Worm (Caenorhabditis elegans): Measurements from ENCODE around the gene his-32.

his-32 gene

DNA sequence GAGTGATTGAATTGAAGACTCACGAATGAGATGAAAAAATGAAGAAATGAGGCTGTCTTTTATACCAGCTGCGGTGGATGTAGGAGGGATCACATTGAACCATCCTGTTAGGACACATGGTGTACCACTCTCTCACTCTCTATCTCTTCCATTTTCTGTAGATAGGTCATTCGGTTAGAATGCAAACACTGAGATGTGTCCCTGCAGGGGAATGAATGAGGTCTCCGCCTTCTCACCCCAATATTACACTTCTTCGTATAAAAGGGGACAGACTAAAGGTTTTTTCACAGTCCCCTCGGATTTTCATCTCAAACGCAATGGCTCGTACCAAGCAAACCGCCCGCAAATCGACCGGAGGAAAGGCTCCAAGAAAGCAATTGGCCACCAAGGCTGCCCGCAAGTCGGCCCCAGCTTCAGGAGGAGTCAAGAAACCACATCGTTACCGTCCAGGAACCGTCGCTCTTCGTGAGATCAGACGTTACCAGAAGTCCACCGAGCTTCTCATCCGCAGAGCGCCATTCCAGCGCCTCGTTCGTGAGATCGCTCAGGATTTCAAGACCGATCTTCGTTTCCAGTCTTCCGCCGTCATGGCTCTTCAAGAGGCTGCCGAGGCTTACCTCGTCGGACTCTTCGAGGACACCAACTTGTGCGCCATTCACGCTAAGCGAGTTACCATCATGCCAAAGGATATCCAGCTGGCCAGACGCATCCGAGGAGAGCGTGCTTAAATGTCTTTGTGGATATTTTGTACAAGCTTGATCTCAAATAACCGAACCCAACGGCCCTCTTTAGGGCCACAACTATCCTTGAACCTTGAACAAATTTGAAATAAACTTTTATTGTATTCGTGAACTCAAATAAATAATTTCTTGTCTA is at the start of gene his-32:
TSS of gene his-32 (plus strand) at position 318 of the 876 bp plus-strand sequence.
- no peak for TF ChIP-seq unc-62 (GFP tag; optimal IDR thresholded peaks at IDR 0.05)

DNA sequence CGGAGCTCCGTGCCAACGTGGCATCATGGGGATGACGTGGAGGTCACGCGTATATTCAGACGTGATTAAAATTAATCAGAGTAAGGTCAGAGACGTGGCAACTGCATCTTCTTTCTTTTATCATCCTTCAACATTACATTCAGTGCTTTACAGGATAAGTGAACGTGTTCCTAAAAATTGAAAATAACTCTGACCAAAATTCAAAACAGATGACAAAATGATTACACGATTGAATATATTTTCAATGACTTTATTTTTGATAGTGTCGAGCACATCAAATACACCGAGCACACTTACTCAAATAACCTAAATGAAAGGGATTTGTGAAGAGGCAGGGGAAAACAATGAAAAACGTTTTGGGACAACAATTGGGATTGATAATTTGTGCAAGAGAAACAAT is 47.8 kb upstream of the his-32 start, which contains the start of gene K07H8.9:
TSS of gene K07H8.9 (minus strand) at position 125 of the 400 bp plus-strand sequence.
- TF ChIP-seq unc-62 (GFP tag; optimal IDR thresholded peaks at IDR 0.05): no peak

DNA sequence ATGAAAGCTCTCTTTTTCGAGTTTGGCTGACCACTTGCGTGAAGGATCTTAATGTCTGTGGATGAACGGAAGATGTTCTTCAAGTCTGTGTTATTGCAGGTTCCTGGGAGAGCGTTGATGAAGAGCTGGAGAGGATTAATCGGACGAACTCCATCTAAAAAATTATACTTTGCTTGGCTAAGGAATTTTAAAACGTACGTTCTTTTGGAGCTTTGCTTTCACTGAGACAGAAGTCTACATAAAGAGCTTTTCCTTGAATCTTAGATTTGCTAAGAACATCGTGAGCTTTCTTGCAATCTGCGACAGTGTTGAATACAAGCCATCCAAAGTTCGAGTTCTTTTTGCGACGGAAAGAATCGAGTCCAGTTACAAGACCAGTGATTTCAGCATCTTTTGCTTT is 46.8 kb upstream of the his-32 start:
- no peak for TF ChIP-seq unc-62 (GFP tag; optimal IDR thresholded peaks at IDR 0.05)

DNA sequence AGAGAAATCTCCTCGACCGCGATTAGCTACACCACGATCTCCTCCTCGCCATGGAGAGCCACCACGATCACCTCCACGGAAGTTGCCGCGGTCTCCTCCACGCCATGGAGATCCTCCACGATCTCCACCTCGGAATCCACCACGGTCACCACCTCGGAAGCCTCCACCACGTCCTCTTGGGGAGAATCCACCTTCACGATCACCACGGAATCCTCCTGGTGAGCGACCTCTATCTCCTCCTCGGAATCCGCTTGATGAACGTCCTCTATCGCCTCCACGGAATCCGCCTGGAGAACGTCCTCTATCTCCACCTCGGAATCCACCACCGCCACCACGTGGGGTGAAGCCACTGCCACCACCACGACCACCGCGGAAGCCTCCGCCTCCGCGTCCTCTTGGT is 45.0 kb upstream of the his-32 start:
- TF ChIP-seq unc-62 (GFP tag; optimal IDR thresholded peaks at IDR 0.05): no peak

DNA sequence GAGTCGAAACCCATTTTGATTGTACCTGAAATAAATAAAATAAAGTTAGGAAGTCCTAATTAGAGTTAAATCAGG is 44.8 kb upstream of the his-32 start, which contains the start of gene nucl-1:
TSS of gene nucl-1 (minus strand) at position 26 of the 75 bp plus-strand sequence.
- TF ChIP-seq unc-62 (GFP tag; optimal IDR thresholded peaks at IDR 0.05): no peak

DNA sequence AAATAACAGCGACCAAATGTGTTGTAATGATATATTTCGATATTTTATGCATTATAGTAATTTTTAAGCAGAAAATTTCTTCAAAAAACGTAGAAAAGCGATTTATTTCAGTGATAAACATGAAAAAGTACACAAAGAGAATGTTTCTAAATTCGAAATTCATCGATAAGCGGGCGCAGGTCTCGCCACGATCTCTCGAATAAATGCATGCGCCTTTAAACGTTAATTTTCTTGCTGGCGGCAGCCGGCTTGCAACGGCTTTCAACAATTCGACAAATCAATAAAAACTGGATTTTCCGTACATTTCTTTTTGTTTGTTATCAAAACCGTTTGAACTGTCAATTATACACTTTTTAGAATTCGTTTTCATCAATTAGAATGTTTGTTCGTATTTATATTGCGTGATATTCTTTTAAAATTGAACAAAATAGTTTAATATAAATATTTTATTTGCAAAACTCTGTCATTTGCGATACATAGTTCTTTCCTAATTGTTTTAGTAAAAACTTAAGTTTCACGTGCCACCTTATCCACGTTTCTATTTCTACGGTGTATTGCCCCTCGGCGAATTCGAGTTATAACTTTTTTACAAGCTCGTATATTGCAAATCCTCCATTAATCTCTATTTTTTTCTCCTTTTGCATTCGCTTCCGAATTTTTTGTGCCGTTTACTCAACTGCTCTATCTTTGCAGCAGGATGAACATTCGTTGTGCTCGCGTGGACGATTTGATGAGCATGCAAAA is 44.4 kb upstream of the his-32 start, which contains the start of gene daf-31:
TSS of gene daf-31 (plus strand) at position 694 of the 744 bp plus-strand sequence.
- TF ChIP-seq unc-62 (GFP tag; optimal IDR thresholded peaks at IDR 0.05): no peak

DNA sequence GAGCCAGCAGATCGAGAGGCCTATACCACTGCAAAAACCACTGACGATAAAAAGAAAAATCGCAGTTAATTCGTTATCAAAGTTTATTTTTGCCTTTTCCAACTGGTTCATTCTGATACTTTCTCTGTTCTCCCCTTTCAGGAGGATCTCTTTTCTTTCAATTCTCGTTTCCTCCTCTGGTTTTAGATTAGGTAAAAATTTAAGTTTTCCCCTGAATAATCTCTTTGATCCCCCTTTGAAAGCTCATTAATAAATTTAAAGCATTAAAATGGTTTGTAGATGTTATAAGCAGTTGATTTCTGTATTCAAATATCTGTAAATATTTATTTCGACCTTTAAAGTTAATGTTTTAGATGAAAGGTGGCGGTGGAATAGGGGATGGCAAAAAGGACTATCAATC is 42.9 kb upstream of the his-32 start, which contains the start of gene K07H8.2:
TSS of gene K07H8.2 (plus strand) at position 301 of the 400 bp plus-strand sequence.
- TF ChIP-seq unc-62 (GFP tag; optimal IDR thresholded peaks at IDR 0.05): no peak

DNA sequence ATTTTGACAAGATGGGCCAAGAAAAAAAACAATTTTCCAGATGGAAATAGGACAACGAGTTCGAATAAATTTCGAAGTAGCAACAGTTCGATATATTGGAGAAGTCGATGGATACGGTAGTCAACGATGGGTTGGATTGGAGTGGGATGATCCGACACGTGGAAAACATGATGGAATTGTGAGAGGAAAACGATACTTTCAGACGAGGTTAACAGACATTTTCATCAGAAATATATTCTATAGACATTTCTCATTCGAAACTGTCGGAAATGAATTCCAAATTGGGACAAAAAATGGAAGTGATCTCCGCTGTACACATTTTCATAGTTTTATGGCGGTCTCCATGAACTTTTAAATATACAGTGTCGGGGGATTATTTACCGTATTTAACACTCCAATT is 39.5 kb upstream of the his-32 start, which contains the start of gene tbce-1:
TSS of gene tbce-1 (plus strand) at position 41 of the 400 bp plus-strand sequence.
- no peak for TF ChIP-seq unc-62 (GFP tag; optimal IDR thresholded peaks at IDR 0.05)

DNA sequence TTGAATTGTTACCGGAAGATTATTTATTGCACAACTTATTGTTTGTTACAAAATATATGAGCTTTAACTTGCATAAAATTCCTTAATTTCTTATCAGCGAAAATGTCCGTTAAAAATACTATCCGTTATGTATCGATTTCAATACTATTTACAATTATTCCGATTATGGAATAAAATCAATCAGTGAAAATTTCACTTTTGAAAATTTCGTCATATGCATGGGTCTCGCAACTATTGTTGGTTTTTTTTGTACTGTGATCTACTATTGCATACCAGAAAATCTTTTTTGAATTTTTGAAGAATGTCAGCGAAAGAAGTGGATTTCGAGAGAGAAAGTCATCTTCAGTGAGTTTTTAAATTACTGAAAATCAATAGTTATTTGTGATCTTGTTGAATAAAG is 36.9 kb upstream of the his-32 start, which contains the start of gene nprl-3:
TSS of gene nprl-3 (plus strand) at position 301 of the 400 bp plus-strand sequence.
- no peak for TF ChIP-seq unc-62 (GFP tag; optimal IDR thresholded peaks at IDR 0.05)

DNA sequence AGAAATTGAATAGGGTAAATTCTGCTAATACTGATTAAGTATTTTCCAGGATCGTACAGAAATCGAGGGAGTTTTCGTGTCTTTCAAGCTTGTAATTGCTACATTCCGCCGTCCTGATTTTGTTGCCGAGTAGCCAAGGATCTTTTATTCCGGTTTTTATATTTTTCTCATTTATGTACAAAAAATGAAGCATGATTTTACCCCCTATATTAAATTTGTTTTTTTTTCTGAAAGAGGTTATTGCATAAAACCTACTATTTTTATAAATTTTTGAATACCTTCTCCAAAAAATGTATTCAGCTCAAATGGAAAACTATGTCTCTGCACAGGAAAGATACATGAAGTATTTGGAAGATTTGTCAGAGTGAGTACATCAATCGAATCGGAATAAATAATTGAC is 34.5 kb upstream of the his-32 start, which contains the start of gene F35H10.6:
TSS of gene F35H10.6 (plus strand) at position 301 of the 400 bp plus-strand sequence.
- no peak for TF ChIP-seq unc-62 (GFP tag; optimal IDR thresholded peaks at IDR 0.05)

DNA sequence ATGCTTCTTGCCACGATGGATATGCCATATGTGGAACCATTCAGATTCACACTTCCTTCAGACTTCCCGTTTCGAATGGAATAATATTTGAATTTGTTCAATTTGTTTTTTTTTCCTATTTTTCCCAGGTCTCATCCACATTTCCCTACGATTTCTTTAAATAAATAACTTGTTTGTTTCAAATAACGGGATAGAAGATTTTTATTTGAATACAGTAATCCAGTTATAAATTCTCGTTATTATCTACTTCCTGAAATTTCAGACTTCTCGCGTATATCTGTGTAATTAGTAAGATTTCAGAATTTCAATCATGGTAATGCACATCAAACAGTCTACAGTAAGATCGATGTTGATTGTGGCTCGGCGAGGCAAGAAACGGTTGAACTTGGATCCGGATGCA is 33.6 kb upstream of the his-32 start, which contains the start of gene F35H10.5:
TSS of gene F35H10.5 (plus strand) at position 301 of the 400 bp plus-strand sequence.
- no peak for TF ChIP-seq unc-62 (GFP tag; optimal IDR thresholded peaks at IDR 0.05)

DNA sequence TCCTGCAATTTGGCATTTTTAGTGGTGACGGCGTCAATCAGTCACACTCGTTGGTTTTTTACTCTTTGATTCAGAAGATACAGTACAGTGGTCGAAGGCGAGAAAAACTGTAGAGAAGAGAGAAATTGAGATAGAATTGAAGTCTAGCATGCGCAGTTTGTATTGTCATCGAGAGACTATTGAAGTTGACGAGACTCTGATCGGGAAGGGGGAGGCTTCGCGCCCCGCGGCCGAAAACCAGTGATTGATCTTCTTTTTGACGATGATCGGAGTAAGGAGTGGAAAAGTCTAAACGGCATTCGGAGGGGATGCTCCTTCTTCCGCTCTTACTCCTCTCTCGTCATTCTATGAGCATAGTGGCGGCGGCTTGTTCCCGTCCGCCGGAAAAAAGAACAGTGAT is 32.2 kb upstream of the his-32 start:
- TF ChIP-seq unc-62 (GFP tag; optimal IDR thresholded peaks at IDR 0.05): no peak

DNA sequence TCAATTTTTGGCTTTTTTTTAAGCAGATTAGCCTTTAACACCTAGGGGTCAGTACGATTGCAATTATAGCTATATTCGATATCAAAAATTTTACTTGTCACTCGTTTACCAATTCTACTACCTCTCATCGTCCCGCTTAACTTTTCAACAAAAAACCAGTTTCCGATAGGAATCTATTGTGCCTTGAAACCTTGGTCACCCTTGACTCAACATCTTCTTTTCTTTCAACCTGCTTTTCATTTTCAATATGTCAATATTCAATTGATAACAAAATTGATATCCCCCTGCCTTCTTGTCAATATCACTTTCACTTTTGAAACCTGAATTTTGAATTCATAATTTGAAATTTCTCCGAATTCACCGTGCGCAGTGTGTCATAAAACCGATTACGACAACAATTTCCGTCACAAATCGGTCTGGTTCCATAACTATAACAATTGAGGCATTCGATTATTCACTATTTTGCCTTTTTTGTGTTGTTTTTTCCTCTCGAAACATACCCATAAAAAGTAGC is 31.4 kb upstream of the his-32 start:
- no peak for TF ChIP-seq unc-62 (GFP tag; optimal IDR thresholded peaks at IDR 0.05)

DNA sequence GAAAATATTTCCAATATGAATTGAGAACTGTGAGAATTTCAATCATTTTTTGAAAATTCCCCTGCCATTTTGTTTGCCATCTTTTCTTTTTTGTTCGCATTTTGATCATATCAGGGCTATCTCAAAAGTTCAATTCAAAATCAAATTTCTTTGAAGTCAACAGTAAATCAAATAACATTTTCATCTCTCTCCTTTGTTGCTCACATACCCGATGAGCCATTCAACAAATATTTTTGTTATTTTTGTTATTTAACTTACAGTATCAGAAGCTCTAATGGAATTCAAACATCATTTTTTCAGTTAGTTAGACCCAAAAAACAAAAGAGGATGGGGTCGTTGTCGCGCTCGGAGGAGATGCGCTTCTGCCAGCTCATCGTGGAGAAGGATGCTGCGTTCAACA is 30.4 kb upstream of the his-32 start, which contains the start of gene vha-5:
TSS of gene vha-5 (plus strand) at position 301 of the 400 bp plus-strand sequence.
- no peak for TF ChIP-seq unc-62 (GFP tag; optimal IDR thresholded peaks at IDR 0.05)

DNA sequence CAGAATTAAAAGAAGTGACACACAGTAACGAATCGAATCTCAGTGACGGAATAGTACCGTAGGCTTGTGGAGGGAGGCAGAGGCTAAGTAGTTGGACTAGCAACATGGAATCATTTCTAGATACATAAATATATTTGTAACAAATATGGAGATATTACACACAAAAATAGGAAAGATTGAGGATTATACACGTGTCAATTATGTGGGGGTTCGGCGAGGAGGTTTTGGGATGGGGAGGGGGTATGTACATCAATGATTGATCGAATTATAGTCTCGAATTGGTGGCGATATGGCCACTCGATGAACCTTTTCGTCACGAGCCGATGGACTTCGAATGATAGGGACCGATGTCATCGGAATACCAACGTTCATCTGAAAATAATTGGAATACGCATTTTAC is 26.7 kb upstream of the his-32 start:
- TF ChIP-seq unc-62 (GFP tag; optimal IDR thresholded peaks at IDR 0.05): no peak

DNA sequence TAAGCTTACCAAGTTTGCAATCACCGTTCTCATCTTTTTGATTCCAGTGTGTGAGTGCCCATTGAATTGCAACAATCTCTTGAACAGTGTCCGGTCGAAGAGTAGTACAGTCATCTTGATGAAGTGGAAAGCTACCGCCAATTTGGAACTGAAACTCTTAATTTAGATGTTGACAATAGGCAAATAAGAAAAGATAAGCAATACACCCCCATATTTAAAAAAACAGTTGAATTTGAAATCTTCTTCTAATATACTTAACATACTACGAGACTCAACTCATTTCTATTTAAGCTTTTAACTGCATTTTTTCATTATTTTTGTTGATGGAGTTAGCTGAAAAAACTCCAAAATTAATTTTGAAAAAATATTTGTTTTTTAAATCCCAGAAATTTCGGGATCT is 22.0 kb upstream of the his-32 start:
- TF ChIP-seq unc-62 (GFP tag; optimal IDR thresholded peaks at IDR 0.05): no peak

Data from whole organism, dauer.